Worm (Caenorhabditis elegans) whole organism, young adult: ENCODE measurements around the gene mog-5.

Experiments
- let-526 ChIP-seq: fragments of 200-800 bp; sonication (Bioruptor generic); IDR thresholded peaks from 2 replicates; pipeline ENCODE4 v1.3.6; 2022; ENCODE audit warnings: missing genetic modification reagents, missing genetic modification characterization, missing compliant biosample characterization
- snpc-4 ChIP-seq, 5 experiments: fragments of 150-350 bp in 1 of 5; sonication (generic microtip) in 4 of 5; optimal IDR thresholded peaks; 2 replicates each; lab custom pipeline; 2014 to 2018; ENCODE audit warnings: missing genetic modification characterization in 5 of 5, missing biosample characterization in 3 of 5, antibody characterized with exemption in 2 of 5, mild to moderate bottlenecking in 2 of 5, missing compliant biosample characterization in 2 of 5, missing genotype in 2 of 5, moderate library complexity in 2 of 5, missing genetic modification reagents in 1 of 5

- TF ChIP-seq let-526 (GFP tag; lab: Robert Waterston, UW) (no peak), snpc-4 (GFP tag; optimal IDR thresholded peaks at IDR 0.05; lab: Kevin White, UChicago) (no peak), snpc-4 (tag; optimal IDR thresholded peaks at IDR 0.05; lab: Kevin White, UChicago) (no peak)
Observed at ce11 chrII:5437586-5437985, 38.2 kb downstream of the mog-5 start, which contains the start of gene F07F6.1.
